Worm (Caenorhabditis elegans) whole organism, late embryonic: ENCODE data around the gene R05H11.2.

Experiments used
- ceh-9 ChIP-seq: sonication (generic microtip); optimal IDR thresholded peaks from 2 replicates; lab custom pipeline; 2016; ENCODE audit warnings: mild to moderate bottlenecking, missing genetic modification characterization, inconsistent platforms, missing compliant biosample characterization
- pha-4 ChIP-seq: fragments of 150-350 bp; optimal IDR thresholded peaks from 2 replicates; lab custom pipeline; 2018; ENCODE audit warnings: missing biosample characterization, missing genetic modification reagents, missing genetic modification characterization
- tbx-7 ChIP-seq: sonication (generic microtip); optimal IDR thresholded peaks from 2 replicates; lab custom pipeline; 2016; ENCODE audit warnings: missing genotype, missing genetic modification characterization, missing compliant biosample characterization
- unc-86 ChIP-seq: sonication (generic microtip); optimal IDR thresholded peaks from 2 replicates; lab custom pipeline; 2016; ENCODE audit warnings: missing genetic modification characterization, missing compliant biosample characterization

ce11 chrIII:6837320-6837719 is 39.2 kb downstream of the R05H11.2 start:
- no peak for TF ChIP-seq unc-86
- no peak for TF ChIP-seq tbx-7 (tag; lab: Kevin White, UChicago)
- TF ChIP-seq pha-4 (tag; lab: Kevin White, UChicago): no peak
- no peak for TF ChIP-seq ceh-9 (tag; lab: Kevin White, UChicago)
